Worm (Caenorhabditis elegans) whole organism, midembryonic: ENCODE results near the gene sre-24.

Experiments used
- T22C8.4 ChIP-seq: fragments of 200-800 bp; sonication (Bioruptor generic); IDR thresholded peaks from 2 replicates; pipeline ENCODE4 v1.3.6; 2022; ENCODE audit warnings: missing genetic modification characterization, missing compliant biosample characterization
- cog-1 ChIP-seq: sonication (generic microtip); optimal IDR thresholded peaks from 2 replicates; lab custom pipeline; 2016; ENCODE audit warnings: missing genetic modification characterization, missing compliant biosample characterization
- flt-1 ChIP-seq: fragments of 200-800 bp; sonication (Bioruptor generic); IDR thresholded peaks from 2 replicates; pipeline ENCODE4 v1.3.6; 2022; ENCODE audit warnings: missing genetic modification characterization, missing compliant biosample characterization
- klf-2 ChIP-seq: fragments of 200-800 bp; sonication (Bioruptor generic); conservative IDR thresholded peaks from 2 replicates; pipeline ENCODE4 v1.3.6; 2022; ENCODE audit warnings: missing genetic modification reagents, missing genetic modification characterization, missing compliant biosample characterization
- med-1 ChIP-seq: sonication (generic microtip); optimal IDR thresholded peaks from 2 replicates; lab custom pipeline; 2017; ENCODE audit warnings: missing genetic modification characterization, mild to moderate bottlenecking, missing compliant biosample characterization, antibody characterized with exemption, missing genetic modification reagents; ENCODE audit not compliant: insufficient read depth
- ref-1 ChIP-seq: fragments of 200-800 bp; sonication (Bioruptor generic); conservative IDR thresholded peaks from 2 replicates; pipeline ENCODE4 v1.3.6; 2022; ENCODE audit warnings: missing genetic modification reagents, missing genetic modification characterization, missing compliant biosample characterization
- tab-1 ChIP-seq: fragments of 200-800 bp; sonication (Bioruptor generic); IDR thresholded peaks from 2 replicates; pipeline ENCODE4 v1.3.6; 2022; ENCODE audit warnings: missing genetic modification characterization, missing compliant biosample characterization
- ztf-23 ChIP-seq: fragments of 200-800 bp; sonication (Bioruptor generic); IDR thresholded peaks from 2 replicates; pipeline ENCODE4 v1.3.6; 2022; ENCODE audit warnings: missing genetic modification reagents, missing genetic modification characterization, missing compliant biosample characterization
- ztf-29 ChIP-seq: fragments of 200-800 bp; sonication (Bioruptor generic); IDR thresholded peaks from 2 replicates; pipeline ENCODE4 v1.3.6; 2022; ENCODE audit warnings: missing genetic modification reagents, missing genetic modification characterization, missing compliant biosample characterization

- TF ChIP-seq tab-1 (GFP tag; lab: Robert Waterston, UW) (no peak), ztf-23 (GFP tag; lab: Robert Waterston, UW) (no peak), flt-1 (no peak), klf-2 (GFP tag; lab: Robert Waterston, UW) (no peak), ref-1 (GFP tag; lab: Robert Waterston, UW) (no peak), ztf-29 (GFP tag; lab: Robert Waterston, UW) (no peak), T22C8.4 (GFP tag; lab: Robert Waterston, UW) (no peak), cog-1 (tag; lab: Kevin White, UChicago) (no peak), med-1 (GFP tag; lab: Kevin White, UChicago) (no peak)
Measured at ce11 chrV:2927553-2927952, 43.0 kb downstream of the sre-24 start, which contains the start of gene C31B8.12.
